Fruit fly (Drosophila melanogaster): ENCODE data around the gene CG3610.

Gene CG3610

DNA sequence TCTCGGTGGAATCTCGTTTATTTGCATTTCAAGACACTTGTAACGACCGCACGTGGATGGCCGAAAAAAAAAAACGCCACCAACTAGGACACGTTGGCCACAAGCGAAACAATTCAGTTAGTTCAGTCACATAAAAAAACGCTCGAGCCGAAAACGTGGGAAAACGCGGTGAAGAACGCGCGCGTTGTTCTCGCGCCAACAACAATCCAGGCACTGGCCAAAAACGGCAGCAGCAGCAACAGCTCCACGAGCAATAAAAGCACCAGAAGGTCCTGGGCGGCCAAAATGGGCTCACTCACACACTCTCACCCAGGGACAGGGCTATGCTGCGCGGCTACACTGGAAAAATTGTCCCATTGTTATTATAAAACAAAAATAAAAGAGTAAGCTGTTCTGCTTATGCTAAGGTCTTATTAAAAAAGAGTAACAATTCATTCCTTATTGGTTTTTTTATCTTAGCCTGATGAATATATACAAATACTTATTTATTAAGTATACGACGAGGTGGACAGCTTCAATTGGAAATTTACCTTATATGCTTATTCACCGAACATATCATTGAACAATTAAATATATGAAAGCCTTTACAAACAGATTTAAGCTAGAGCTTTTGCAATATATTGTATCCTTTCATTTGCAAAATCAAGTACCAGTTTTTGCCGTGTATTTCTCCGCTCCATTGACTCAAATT, 30.6 kb downstream of the CG3610 start, which contains the start of gene btsz (continued):
- no peak for TF ChIP-seq HLH54F (GFP tag; optimal IDR thresholded peaks at IDR 0.05)
- TF ChIP-seq CG10274 (GFP tag; optimal IDR thresholded peaks at IDR 0.05): peak; percentile 9
- TF ChIP-seq CG8924 (tag; optimal IDR thresholded peaks at IDR 0.05): peak; percentile 45
- TF ChIP-seq CG3163 (GFP tag; optimal IDR thresholded peaks at IDR 0.05): no peak
- TF ChIP-seq pros (GFP tag; optimal IDR thresholded peaks at IDR 0.05): no peak
- TF ChIP-seq CG10147 (GFP tag; optimal IDR thresholded peaks at IDR 0.05): peak; percentile 72
- no peak for TF ChIP-seq CG7372 (GFP tag; IDR thresholded peaks at IDR 0.05)
- no peak for TF ChIP-seq Six4 (GFP tag; optimal IDR thresholded peaks at IDR 0.05)
- TF ChIP-seq CG14014 (GFP tag; IDR thresholded peaks at IDR 0.05): no peak
- TF ChIP-seq CG12659 (GFP tag; optimal IDR thresholded peaks at IDR 0.05): peak; percentile 47
- TF ChIP-seq seq (GFP tag; IDR thresholded peaks at IDR 0.05): no peak
- no peak for TF ChIP-seq az2 (GFP tag; optimal IDR thresholded peaks at IDR 0.05)
- no peak for TF ChIP-seq CG8765 (GFP tag; IDR thresholded peaks at IDR 0.05)
- TF ChIP-seq CkIIα-i1 (GFP tag; IDR thresholded peaks at IDR 0.05): no peak
- peak; percentile 15 for TF ChIP-seq Hsf (GFP tag; optimal IDR thresholded peaks at IDR 0.05)
- no peak for TF ChIP-seq CG10979 (tag; optimal IDR thresholded peaks at IDR 0.05)
- no peak for TF ChIP-seq Dref (GFP tag; IDR thresholded peaks at IDR 0.05)
- TF ChIP-seq CG17186 (GFP tag; optimal IDR thresholded peaks at IDR 0.05): no peak
- peak; percentile 31 for TF ChIP-seq CG5180 (GFP tag; optimal IDR thresholded peaks at IDR 0.05)
- no peak for TF ChIP-seq Blimp-1 (GFP tag; optimal IDR thresholded peaks at IDR 0.05)
- no peak for TF ChIP-seq ap (GFP tag; IDR thresholded peaks at IDR 0.05)
- no peak for TF ChIP-seq hb (GFP tag; IDR thresholded peaks at IDR 0.05; ENCODE audit: partially characterized antibody)
- TF ChIP-seq sc (optimal IDR thresholded peaks at IDR 0.05): no peak
- no peak for TF ChIP-seq sc (GFP tag; optimal IDR thresholded peaks at IDR 0.05)
- TF ChIP-seq CG11696 (GFP tag; IDR thresholded peaks at IDR 0.05): no peak
- TF ChIP-seq CG42726 (GFP tag; IDR thresholded peaks at IDR 0.05; ENCODE audit: partially characterized antibody): no peak
- TF ChIP-seq Spps (tag; optimal IDR thresholded peaks at IDR 0.05): no peak
- TF ChIP-seq wek (GFP tag; optimal IDR thresholded peaks at IDR 0.05): no peak
- TF ChIP-seq CG11560 (tag; IDR thresholded peaks at IDR 0.05): no peak
- TF ChIP-seq B-H1 (GFP tag; IDR thresholded peaks at IDR 0.05): no peak
- no peak for TF ChIP-seq CG12155 (GFP tag; optimal IDR thresholded peaks at IDR 0.05)
- TF ChIP-seq bbx (GFP tag; IDR thresholded peaks at IDR 0.05; ENCODE audit: partially characterized antibody): no peak
- TF ChIP-seq CG15601 (tag; optimal IDR thresholded peaks at IDR 0.05): no peak
- no peak for TF ChIP-seq tap (tag; optimal IDR thresholded peaks at IDR 0.05)
- no peak for TF ChIP-seq al (GFP tag; IDR thresholded peaks at IDR 0.05)
- TF ChIP-seq nerfin-1 (tag; optimal IDR thresholded peaks at IDR 0.05): no peak
- peak; percentile 7 for TF ChIP-seq tin (GFP tag; optimal IDR thresholded peaks at IDR 0.05)
- TF ChIP-seq gsb-n (tag; optimal IDR thresholded peaks at IDR 0.05): no peak
- no peak for TF ChIP-seq CG10366 (GFP tag; IDR thresholded peaks at IDR 0.05)
- no peak for TF ChIP-seq CG11085 (GFP tag; IDR thresholded peaks at IDR 0.05)
- peak; percentile 38 for TF ChIP-seq CG10209 (GFP tag; optimal IDR thresholded peaks at IDR 0.05)
- no peak for TF ChIP-seq wdn (GFP tag; IDR thresholded peaks at IDR 0.05)
- no peak for TF ChIP-seq toy (GFP tag; IDR thresholded peaks at IDR 0.05)
- no peak for TF ChIP-seq prd (optimal IDR thresholded peaks at IDR 0.05)
- TF ChIP-seq prd (GFP tag; IDR thresholded peaks at IDR 0.05): no peak
- peak; percentile 75 for TF ChIP-seq CG34376 (GFP tag; optimal IDR thresholded peaks at IDR 0.05)
- TF ChIP-seq Jarid2 (GFP tag; optimal IDR thresholded peaks at IDR 0.05): no peak
- TF ChIP-seq unpg (GFP tag; optimal IDR thresholded peaks at IDR 0.05): peak; percentile 5
- TF ChIP-seq Mrtf (GFP tag; IDR thresholded peaks at IDR 0.05): no peak
- no peak for TF ChIP-seq YL-1 (GFP tag; optimal IDR thresholded peaks at IDR 0.05)
- TF ChIP-seq dan (GFP tag; IDR thresholded peaks at IDR 0.05): no peak
